Fruit fly (Drosophila melanogaster): ENCODE results near the gene Ncoa6.

Ncoa6 gene

DNA sequence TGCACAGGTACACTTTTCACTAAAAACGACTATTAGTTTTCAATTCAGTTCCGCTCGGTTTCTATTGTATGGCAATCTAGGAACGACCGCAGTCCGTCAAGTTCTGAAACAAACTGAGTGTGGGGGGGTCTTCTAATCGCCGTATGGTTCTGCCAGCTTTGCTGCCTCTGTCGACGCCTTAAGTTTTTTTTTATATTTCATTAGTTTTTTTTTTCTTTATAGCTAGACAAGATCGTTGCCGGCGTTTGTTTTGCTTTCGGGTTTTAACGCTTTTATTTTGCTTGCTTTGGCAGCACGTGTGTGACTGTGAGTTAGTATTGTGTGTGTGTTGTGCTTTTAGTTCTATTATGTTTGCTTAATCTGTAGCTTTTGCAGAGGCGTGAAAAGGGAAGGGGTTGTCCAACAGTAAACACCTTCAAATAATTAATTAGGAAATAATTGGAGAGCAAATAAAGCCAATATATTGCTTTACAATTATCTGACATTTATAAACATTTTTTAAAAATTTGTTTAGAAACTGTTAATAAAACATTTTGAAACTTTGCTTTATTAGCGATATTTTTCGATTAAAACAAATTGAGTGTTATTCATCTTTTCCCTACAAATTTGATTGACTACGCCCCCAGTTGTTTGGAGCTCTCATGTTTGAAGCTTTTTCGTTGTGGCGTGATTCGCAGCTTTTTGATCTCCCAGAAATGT, 15.8 kb upstream of the Ncoa6 start, which contains the start of gene Acsf2 (continued):
- TF ChIP-seq CG10366 (GFP tag; IDR thresholded peaks at IDR 0.05) (peak; percentile 91), CG6689 (GFP tag; IDR thresholded peaks at IDR 0.05) (peak; percentile 95), ERR (GFP tag; optimal IDR thresholded peaks at IDR 0.05) (peak; percentile 93), eve (GFP tag; optimal IDR thresholded peaks at IDR 0.05) (peak in 1 of 2 experiments; percentile 89), pnt (GFP tag; optimal IDR thresholded peaks at IDR 0.05) (peak; percentile 80), CG13424 (tag; optimal IDR thresholded peaks at IDR 0.05) (peak; percentile 97), hkb (optimal IDR thresholded peaks at IDR 0.05) (no peak), hkb (GFP tag; IDR thresholded peaks at IDR 0.05) (peak; percentile 93), CG2678 (tag; optimal IDR thresholded peaks at IDR 0.05) (peak; percentile 99), CG4328 (GFP tag; optimal IDR thresholded peaks at IDR 0.05) (peak; percentile 91), phol (tag; optimal IDR thresholded peaks at IDR 0.05) (peak; percentile 87), Sry-β (GFP tag; optimal IDR thresholded peaks at IDR 0.05) (no peak), crc (GFP tag; optimal IDR thresholded peaks at IDR 0.05) (peak; percentile 89), CG2116 (GFP tag; optimal IDR thresholded peaks at IDR 0.05) (peak; percentile 65), CG8944 (GFP tag; optimal IDR thresholded peaks at IDR 0.05) (peak; percentile 85), tx (GFP tag; optimal IDR thresholded peaks at IDR 0.05) (peak; percentile 94), CG2120 (GFP tag; optimal IDR thresholded peaks at IDR 0.05) (peak; percentile 100), NfI (GFP tag; optimal IDR thresholded peaks at IDR 0.05) (peak; percentile 96), CG12299 (tag; optimal IDR thresholded peaks at IDR 0.05) (peak; percentile 94), Trl (optimal IDR thresholded peaks at IDR 0.05) (no peak), Trl (GFP tag; optimal IDR thresholded peaks at IDR 0.05) (peak; percentile 93), HLH3B (GFP tag; IDR thresholded peaks at IDR 0.05) (peak; percentile 87), CG33557 (GFP tag; optimal IDR thresholded peaks at IDR 0.05) (no peak), CG31224 (GFP tag; IDR thresholded peaks at IDR 0.05) (peak; percentile 96), CG3995 (GFP tag; optimal IDR thresholded peaks at IDR 0.05) (peak; percentile 85), Dek (tag; optimal IDR thresholded peaks at IDR 0.05) (peak; percentile 98), z (GFP tag; IDR thresholded peaks at IDR 0.05) (no peak), sim (GFP tag; IDR thresholded peaks at IDR 0.05) (peak; percentile 66; the same call in 1 of the 2 replicates), hbn (GFP tag; IDR thresholded peaks at IDR 0.05; ENCODE audit: partially characterized antibody) (no peak), Xbp1 (GFP tag; optimal IDR thresholded peaks at IDR 0.05) (peak; percentile 92), grau (tag; optimal IDR thresholded peaks at IDR 0.05) (peak; percentile 98), Chrac-16 (GFP tag; optimal IDR thresholded peaks at IDR 0.05) (peak; percentile 92), HLH4C (GFP tag; IDR thresholded peaks at IDR 0.05; ENCODE audit: partially characterized antibody) (no peak), CG4282 (GFP tag; optimal IDR thresholded peaks at IDR 0.05) (peak; percentile 78), CG15479 (GFP tag; optimal IDR thresholded peaks at IDR 0.05) (no peak), MTF-1 (GFP tag; optimal IDR thresholded peaks at IDR 0.05; ENCODE audit: borderline replicate concordance) (peak; percentile 45), bsh (GFP tag; optimal IDR thresholded peaks at IDR 0.05) (peak in 1 of 2 experiments; percentile 45), twi (tag; optimal IDR thresholded peaks at IDR 0.05) (peak; percentile 82), dimm (GFP tag; IDR thresholded peaks at IDR 0.05) (peak; percentile 76), Nf-YA (GFP tag; IDR thresholded peaks at IDR 0.05) (peak; percentile 68; the same call in 1 of the 2 replicates), Hr51 (GFP tag; optimal IDR thresholded peaks at IDR 0.05) (peak; percentile 95 to 97), CG4820 (GFP tag; optimal IDR thresholded peaks at IDR 0.05) (peak; percentile 83), Rfx (GFP tag; IDR thresholded peaks at IDR 0.05) (peak; percentile 99), luna (GFP tag; optimal IDR thresholded peaks at IDR 0.05) (peak; percentile 92), CG1233 (GFP tag; optimal IDR thresholded peaks at IDR 0.05) (peak; percentile 95), dysf (GFP tag; IDR thresholded peaks at IDR 0.05) (peak; percentile 99), Lpt (GFP tag; optimal IDR thresholded peaks at IDR 0.05) (no peak), wek (GFP tag; optimal IDR thresholded peaks at IDR 0.05) (peak; percentile 5), cg (GFP tag; optimal IDR thresholded peaks at IDR 0.05) (peak; percentile 34), Camta (GFP tag; optimal IDR thresholded peaks at IDR 0.05) (peak; percentile 93)

Measured in whole organism, embryonic.